Worm (Caenorhabditis elegans): ENCODE data around the gene R02F11.10.
"Not testable (repeated sequence)": the region's sequence is repeated elsewhere in the genome, so short reads cannot be mapped to it uniquely, and the experiment has no call there.

The R02F11.10 gene

DNA sequence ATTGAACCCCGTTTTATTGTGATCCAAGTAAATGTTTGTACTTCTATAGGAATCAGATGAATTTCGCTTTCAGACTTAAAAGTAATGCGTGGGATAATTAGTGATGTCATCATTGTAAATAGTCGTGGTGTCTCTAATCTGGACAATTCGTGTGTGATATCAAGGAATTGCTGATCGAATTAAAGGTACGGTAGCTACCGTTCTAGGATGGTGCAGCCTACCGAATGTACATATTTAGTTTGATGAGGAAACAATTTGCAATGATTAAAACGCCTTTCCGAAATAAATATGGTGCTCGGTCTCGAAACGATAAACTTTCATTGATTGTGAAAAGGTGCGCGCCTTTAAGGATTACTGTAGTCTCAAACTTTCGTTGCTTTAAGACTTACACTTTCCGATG, 30.4 kb upstream of the R02F11.10 start:
- TF ChIP-seq aly-1 (tag; optimal IDR thresholded peaks at IDR 0.05) (no peak), tbx-37 (GFP tag; conservative IDR thresholded peaks at IDR 0.05) (no peak), hmg-4 (GFP tag; optimal IDR thresholded peaks at IDR 0.05) (no peak), tbx-11 (GFP tag; IDR thresholded peaks at IDR 0.05) (no peak)

DNA sequence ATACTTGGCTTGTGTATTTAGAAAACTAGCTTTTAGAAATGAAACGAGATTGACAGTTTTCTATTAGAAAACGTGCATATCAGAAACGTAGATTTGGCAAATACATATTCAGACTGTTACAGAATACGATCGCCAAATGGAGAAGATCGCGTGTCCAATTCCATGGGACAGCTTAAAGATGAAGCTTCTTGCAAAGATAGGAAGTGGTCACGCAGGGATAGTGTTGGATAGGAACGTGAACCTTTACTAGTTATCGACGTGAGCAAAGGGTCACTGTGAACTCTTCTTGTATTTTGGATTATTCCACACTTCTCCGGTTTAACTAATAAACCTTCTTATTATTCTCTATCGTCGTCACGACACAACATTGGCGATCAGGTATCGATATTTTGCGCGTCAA, 28.2 kb upstream of the R02F11.10 start, which contains the start of gene bgnt-1.4:
Gene bgnt-1.4 (plus strand): TSS at position 301 of the 400 bp plus-strand sequence.
- TF ChIP-seq tbx-11 (GFP tag; IDR thresholded peaks at IDR 0.05); hmbx-1 (tag; optimal IDR thresholded peaks at IDR 0.05); scrt-1 (GFP tag; IDR thresholded peaks at IDR 0.05): not testable (repeated sequence)

DNA sequence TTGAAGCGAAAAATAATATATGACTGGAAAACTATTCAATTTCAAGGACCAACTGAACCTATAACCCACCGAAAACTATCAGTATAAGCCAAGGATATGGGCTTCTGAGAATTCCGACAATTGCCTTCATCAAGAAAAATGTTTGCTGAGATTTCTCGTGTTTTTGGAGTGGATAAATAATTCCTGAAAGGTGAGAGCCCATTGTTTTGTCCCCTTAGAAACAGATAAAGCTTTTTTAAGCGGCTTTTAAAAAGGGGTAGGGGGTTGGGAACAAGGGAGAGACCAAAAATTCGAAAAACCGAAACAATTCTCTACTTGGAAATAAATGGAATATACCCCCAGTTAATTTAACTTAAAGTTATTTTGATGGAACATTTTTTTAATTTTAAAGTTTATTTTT, 22.4 kb upstream of the R02F11.10 start, which contains the start of gene C18G1.8:
Gene C18G1.8 (minus strand): TSS at position 101 of the 400 bp plus-strand sequence.
- TF ChIP-seq scrt-1 (GFP tag; IDR thresholded peaks at IDR 0.05) (no peak), B0310.2 (tag; optimal IDR thresholded peaks at IDR 0.05) (no peak)

ce11 chrV:4769633-4770032, 19.3 kb upstream of the R02F11.10 start, which contains the start of gene C18G1.9:
Gene C18G1.9 (minus strand): TSS chrV:4769733.
- no peak for TF ChIP-seq pes-1 (GFP tag; IDR thresholded peaks at IDR 0.05)
- TF ChIP-seq ceh-13 (GFP tag; optimal IDR thresholded peaks at IDR 0.05), result no peak
- TF ChIP-seq hmg-4 (GFP tag; optimal IDR thresholded peaks at IDR 0.05), result no peak
- no peak for TF ChIP-seq B0310.2 (tag; optimal IDR thresholded peaks at IDR 0.05)
- TF ChIP-seq hnd-1 (tag; optimal IDR thresholded peaks at IDR 0.05), result no peak
- no peak for TF ChIP-seq aly-1 (tag; optimal IDR thresholded peaks at IDR 0.05)
- TF ChIP-seq flt-1 (GFP tag; IDR thresholded peaks at IDR 0.05), result no peak
- TF ChIP-seq tbx-37 (GFP tag; conservative IDR thresholded peaks at IDR 0.05), result no peak
- no peak for TF ChIP-seq scrt-1 (GFP tag; IDR thresholded peaks at IDR 0.05)
- TF ChIP-seq ama-1 (optimal IDR thresholded peaks at IDR 0.05), result no peak
- no peak for TF ChIP-seq tra-4 (tag; optimal IDR thresholded peaks at IDR 0.05)
- no peak for TF ChIP-seq tbx-11 (GFP tag; IDR thresholded peaks at IDR 0.05)
- no peak for TF ChIP-seq ceh-36 (tag; optimal IDR thresholded peaks at IDR 0.05)
- no peak for TF ChIP-seq sea-1 (GFP tag; conservative IDR thresholded peaks at IDR 0.05)
- no peak for TF ChIP-seq hmbx-1 (tag; optimal IDR thresholded peaks at IDR 0.05)

ce11 chrV:4770408-4770947, 18.4 kb upstream of the R02F11.10 start, which contains the start of gene elt-7:
Gene elt-7 (plus strand): TSS chrV:4770670.
- TF ChIP-seq hmg-4 (GFP tag; optimal IDR thresholded peaks at IDR 0.05) (no peak), ceh-36 (tag; optimal IDR thresholded peaks at IDR 0.05) (no peak), hnd-1 (tag; optimal IDR thresholded peaks at IDR 0.05) (no peak), ama-1 (optimal IDR thresholded peaks at IDR 0.05) (no peak), B0310.2 (tag; optimal IDR thresholded peaks at IDR 0.05) (no peak), F13C5.2 (tag; optimal IDR thresholded peaks at IDR 0.05) (no peak), tra-4 (tag; optimal IDR thresholded peaks at IDR 0.05) (no peak), ets-7 (tag; optimal IDR thresholded peaks at IDR 0.05) (no peak), flt-1 (GFP tag; IDR thresholded peaks at IDR 0.05) (no peak), ceh-13 (GFP tag; optimal IDR thresholded peaks at IDR 0.05) (no peak), tbx-37 (GFP tag; conservative IDR thresholded peaks at IDR 0.05) (no peak), scrt-1 (GFP tag; IDR thresholded peaks at IDR 0.05) (no peak), aly-1 (tag; optimal IDR thresholded peaks at IDR 0.05) (no peak), tbx-11 (GFP tag; IDR thresholded peaks at IDR 0.05) (no peak)

ce11 chrV:4775140-4775539, 13.8 kb upstream of the R02F11.10 start:
- TF ChIP-seq hnd-1 (tag; optimal IDR thresholded peaks at IDR 0.05) (no peak), ama-1 (optimal IDR thresholded peaks at IDR 0.05) (no peak), ets-7 (tag; optimal IDR thresholded peaks at IDR 0.05) (no peak), hmbx-1 (tag; optimal IDR thresholded peaks at IDR 0.05) (no peak), B0310.2 (tag; optimal IDR thresholded peaks at IDR 0.05) (no peak), tbx-11 (GFP tag; IDR thresholded peaks at IDR 0.05) (no peak), tbx-37 (GFP tag; conservative IDR thresholded peaks at IDR 0.05) (no peak), ceh-36 (tag; optimal IDR thresholded peaks at IDR 0.05) (no peak), pes-1 (GFP tag; IDR thresholded peaks at IDR 0.05) (no peak), ceh-13 (GFP tag; optimal IDR thresholded peaks at IDR 0.05) (no peak), hmg-4 (GFP tag; optimal IDR thresholded peaks at IDR 0.05) (no peak), sea-1 (GFP tag; conservative IDR thresholded peaks at IDR 0.05) (no peak), flt-1 (GFP tag; IDR thresholded peaks at IDR 0.05) (no peak), F13C5.2 (tag; optimal IDR thresholded peaks at IDR 0.05) (no peak), scrt-1 (GFP tag; IDR thresholded peaks at IDR 0.05) (no peak), aly-1 (tag; optimal IDR thresholded peaks at IDR 0.05) (no peak), tra-4 (tag; optimal IDR thresholded peaks at IDR 0.05) (no peak)

- TF ChIP-seq tra-4 (tag; optimal IDR thresholded peaks at IDR 0.05) (no peak), ceh-13 (GFP tag; optimal IDR thresholded peaks at IDR 0.05) (no peak), scrt-1 (GFP tag; IDR thresholded peaks at IDR 0.05) (no peak), hmg-4 (GFP tag; optimal IDR thresholded peaks at IDR 0.05) (no peak), hmbx-1 (tag; optimal IDR thresholded peaks at IDR 0.05) (no peak), flt-1 (GFP tag; IDR thresholded peaks at IDR 0.05) (no peak), tbx-11 (GFP tag; IDR thresholded peaks at IDR 0.05) (no peak), tbx-37 (GFP tag; conservative IDR thresholded peaks at IDR 0.05) (no peak), sea-1 (GFP tag; conservative IDR thresholded peaks at IDR 0.05) (no peak), B0310.2 (tag; optimal IDR thresholded peaks at IDR 0.05) (no peak)
These were observed 11.4 kb upstream of the R02F11.10 start, which contains the start of gene C18G1.1 for ce11 chrV:4777388-4777986. Gene C18G1.1 (plus strand): TSS chrV:4777960.

ce11 chrV:4783313-4783712, 5.6 kb upstream of the R02F11.10 start, which contains the start of gene Y60C6A.1:
Gene Y60C6A.1 (plus strand): TSS chrV:4783613.
- TF ChIP-seq pes-1 (GFP tag; IDR thresholded peaks at IDR 0.05), result no peak
